Worm (Caenorhabditis elegans): ENCODE measurements around the gene F23D12.7.

ce11 chrX:14487832-14488231 lies 34.2 kb upstream of the F23D12.7 start:
- TF ChIP-seq ztf-11 (tag; optimal IDR thresholded peaks at IDR 0.05) (no peak), ceh-82 (tag; optimal IDR thresholded peaks at IDR 0.05) (no peak), ama-1 (optimal IDR thresholded peaks at IDR 0.05) (no peak), egl-27 (tag; optimal IDR thresholded peaks at IDR 0.05) (no peak), skn-1 (tag; optimal IDR thresholded peaks at IDR 0.05) (no peak), mdl-1 (tag; optimal IDR thresholded peaks at IDR 0.05) (no peak), mab-9 (GFP tag; IDR thresholded peaks at IDR 0.05) (no peak), jun-1 (tag; optimal IDR thresholded peaks at IDR 0.05) (no peak), elt-3 (tag; optimal IDR thresholded peaks at IDR 0.05) (no peak), nhr-11 (tag; optimal IDR thresholded peaks at IDR 0.05) (no peak), blmp-1 (tag; optimal IDR thresholded peaks at IDR 0.05) (no peak)

All from whole organism, L1 larva.